Fruit fly (Drosophila melanogaster) whole organism, wandering third instar larva: ENCODE measurements around the gene CG42637.

Experiments used
- Abd-B ChIP-seq: fragments of >200 bp; optimal IDR thresholded peaks from 2 replicates; lab custom pipeline; 2017; ENCODE audit warnings: missing biosample characterization, missing genetic modification characterization
- CG9705 ChIP-seq: fragments of 200-800 bp; sonication (Bioruptor generic); optimal IDR thresholded peaks from 2 replicates; lab custom pipeline; 2018; ENCODE audit warnings: missing biosample characterization, mild to moderate bottlenecking, missing genetic modification characterization
- Dfd ChIP-seq: fragments of >200 bp; optimal IDR thresholded peaks from 2 replicates; lab custom pipeline; 2017; ENCODE audit warnings: missing biosample characterization, missing genetic modification characterization
- Dif ChIP-seq: fragments of 200-275, 200-300 bp; sonication (Bioruptor generic); optimal IDR thresholded peaks from 2 replicates; lab custom pipeline; 2018; ENCODE audit warnings: missing biosample characterization, missing genetic modification characterization; ENCODE audit not compliant: partially characterized antibody
- Myc ChIP-seq: fragments of >200 bp; optimal IDR thresholded peaks from 2 replicates; lab custom pipeline; 2017
- N ChIP-seq: fragments of >200 bp; optimal IDR thresholded peaks from 2 replicates; lab custom pipeline; 2018; ENCODE audit warnings: missing biosample characterization, missing external identifiers, missing genetic modification characterization
- OdsH ChIP-seq: fragments of 200-800 bp; sonication (Bioruptor generic); optimal IDR thresholded peaks from 2 replicates; lab custom pipeline; 2016; ENCODE audit warnings: missing biosample characterization, mild to moderate bottlenecking, missing genetic modification characterization
- Rel ChIP-seq, 2 experiments: fragments of 200-800 bp; sonication (Bioruptor generic) in 1 of 2; optimal IDR thresholded peaks; 2 replicates in 1 of 2; 3 replicates in 1 of 2; lab custom pipeline; 2016 to 2019; ENCODE audit warnings: mild to moderate bottlenecking in 2 of 2, missing biosample characterization in 2 of 2, missing genetic modification characterization in 2 of 2, moderate library complexity in 1 of 2
- br ChIP-seq: fragments of 200-800 bp; sonication (Bioruptor generic); optimal IDR thresholded peaks from 2 replicates; lab custom pipeline; 2016; ENCODE audit warnings: missing biosample characterization, missing genetic modification characterization
- h ChIP-seq: fragments of 200-800 bp; sonication (Bioruptor generic); optimal IDR thresholded peaks from 3 replicates; lab custom pipeline; 2016; ENCODE audit warnings: missing biosample characterization, mild to moderate bottlenecking, missing genetic modification characterization
- pan ChIP-seq: fragments of >200 bp; optimal IDR thresholded peaks from 2 replicates; lab custom pipeline; 2017
- psq ChIP-seq: fragments of 200-800 bp; sonication (Bioruptor generic); optimal IDR thresholded peaks from 3 replicates; lab custom pipeline; 2017; ENCODE audit warnings: missing biosample characterization, mild to moderate bottlenecking, missing genetic modification characterization, moderate library complexity
- usp ChIP-seq: fragments of >200 bp; optimal IDR thresholded peaks from 2 replicates; lab custom pipeline; 2017; ENCODE audit warnings: missing biosample characterization, missing genetic modification characterization

- no peak for TF ChIP-seq usp (GFP tag; lab: Kevin White, UChicago)
- TF ChIP-seq br (GFP tag; lab: Kevin White, UChicago): no peak
- peak; percentile 56 for TF ChIP-seq h (GFP tag; lab: Kevin White, UChicago)
- no peak for TF ChIP-seq OdsH
- TF ChIP-seq Abd-B (GFP tag; lab: Kevin White, UChicago): no peak
- no peak for TF ChIP-seq N (GFP tag; lab: Kevin White, UChicago)
- TF ChIP-seq psq: peak; percentile 12
- TF ChIP-seq Myc: no peak
- no peak for TF ChIP-seq Rel (GFP tag; optimal IDR thresholded peaks at IDR 0.05; lab: Kevin White, UChicago)
- TF ChIP-seq Rel (tag; optimal IDR thresholded peaks at IDR 0.05; lab: Kevin White, UChicago): no peak
- TF ChIP-seq Dif (GFP tag; lab: Kevin White, UChicago): no peak
- peak; percentile 4 for TF ChIP-seq CG9705
- TF ChIP-seq pan (lab: Kevin White, UChicago): no peak
- peak; percentile 61 for TF ChIP-seq Dfd (GFP tag; lab: Kevin White, UChicago)
Observed at dm6 chr3L:19676050-19676449, 117.3 kb downstream of the CG42637 start.
